Fruit fly (Drosophila melanogaster) S2 (cell line): ENCODE measurements around the gene TBC1D16.

Source experiments
- CG8478 ChIP-seq: fragments of >200 bp; optimal IDR thresholded peaks from 2 replicates; lab custom pipeline; 2018
- CTCF ChIP-seq, 2 experiments: fragments of >200 bp; optimal IDR thresholded peaks; 2 replicates each; lab custom pipeline; 2018

DNA sequence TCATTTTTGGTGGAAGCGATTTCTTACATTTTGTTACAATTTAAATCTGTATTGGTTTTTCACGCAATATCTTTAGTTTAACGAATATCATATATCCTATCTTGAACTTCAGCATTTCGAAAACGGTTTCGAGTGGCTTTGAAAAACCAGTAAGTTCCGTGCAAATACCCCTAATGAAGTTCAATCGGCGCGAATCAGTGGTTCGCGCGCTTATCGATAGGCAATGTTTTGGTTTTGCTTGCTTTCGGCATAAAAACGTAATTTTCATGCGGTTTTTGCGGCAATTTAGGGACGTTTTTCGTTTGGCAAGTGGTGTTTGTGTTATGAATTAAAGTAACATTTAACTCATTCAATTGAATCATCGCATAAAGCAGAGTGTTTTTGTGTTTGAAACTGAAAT, 41.4 kb upstream of the TBC1D16 start, which contains the start of gene RluA-2:
- TF ChIP-seq CTCF (optimal IDR thresholded peaks at IDR 0.05; lab: Kevin White, UChicago), result no peak
- no peak for TF ChIP-seq CG8478 (lab: Kevin White, UChicago)
